Fruit fly (Drosophila melanogaster): ENCODE results near the gene Ude.
A peak's percentile ranks its signal among the peaks of the same experiment; 100 is the strongest.

Gene Ude

DNA sequence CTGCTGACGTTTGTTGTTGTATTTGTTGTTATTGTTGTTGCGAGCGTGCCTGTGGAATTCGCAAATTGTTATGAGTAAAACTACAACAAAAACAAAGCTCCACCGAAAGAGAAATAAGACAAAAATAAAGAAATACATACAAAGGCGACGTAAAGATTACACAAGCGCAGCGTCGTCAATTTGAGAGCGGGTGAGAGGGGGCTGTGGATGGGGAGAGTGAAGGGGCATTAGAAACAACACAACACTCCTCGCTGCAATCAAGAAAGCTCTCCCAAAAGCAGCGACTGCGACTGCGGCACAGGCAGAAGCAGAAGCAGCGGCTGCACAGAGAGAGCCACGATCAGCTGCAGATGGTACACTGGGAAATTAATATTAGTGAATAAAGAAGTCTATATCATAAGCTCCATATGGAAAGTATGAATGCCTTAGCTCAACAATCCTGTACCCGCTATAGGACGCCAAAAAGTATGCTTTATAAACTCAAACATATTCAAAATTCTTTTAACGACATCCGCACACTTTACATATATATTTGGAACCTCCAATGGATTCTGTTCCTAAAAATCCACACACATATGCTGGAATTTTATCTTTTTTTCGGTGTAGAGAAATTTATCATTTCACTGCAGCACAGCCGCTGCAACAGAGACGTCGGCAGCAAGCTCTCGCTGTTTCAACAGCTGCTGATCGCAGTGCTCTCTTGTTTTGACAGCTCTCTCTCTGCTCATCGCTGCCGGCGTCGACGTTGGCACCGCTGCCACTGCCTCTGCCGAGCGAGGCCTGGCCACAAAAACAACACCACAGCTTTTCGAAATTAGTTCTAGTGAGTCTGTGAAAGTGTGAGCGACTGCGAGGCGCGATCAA is 30.7 kb downstream of the Ude start, which contains the start of gene CG13631 (continued):
- TF ChIP-seq CG10654 (GFP tag; optimal IDR thresholded peaks at IDR 0.05) (peak; percentile 93), CG4854 (GFP tag; optimal IDR thresholded peaks at IDR 0.05) (peak; percentile 86), slou (GFP tag; optimal IDR thresholded peaks at IDR 0.05) (peak; percentile 74), ham (GFP tag; IDR thresholded peaks at IDR 0.05) (no peak), CG7745 (tag; optimal IDR thresholded peaks at IDR 0.05) (no peak), btn (GFP tag; optimal IDR thresholded peaks at IDR 0.05) (peak; percentile 94), zfh2 (GFP tag; optimal IDR thresholded peaks at IDR 0.05) (peak; percentile 45), cato (GFP tag; optimal IDR thresholded peaks at IDR 0.05; ENCODE audit: borderline replicate concordance) (peak; percentile 96), H2.0 (GFP tag; IDR thresholded peaks at IDR 0.05) (peak; percentile 77), tll (GFP tag; optimal IDR thresholded peaks at IDR 0.05) (no peak), gt (GFP tag; IDR thresholded peaks at IDR 0.05) (peak; percentile 92), lola (GFP tag; optimal IDR thresholded peaks at IDR 0.05) (peak in 1 of 3 experiments; percentile 96), CG2129 (GFP tag; IDR thresholded peaks at IDR 0.05; ENCODE audit: partially characterized antibody) (no peak), CG17612 (GFP tag; IDR thresholded peaks at IDR 0.05) (peak; percentile 66; the same call in 1 of the 2 replicates), Dip2 (GFP tag; IDR thresholded peaks at IDR 0.05) (0 out of 2 replicates have a peak, but pooled peaks have one; percentile 17), tin (GFP tag; optimal IDR thresholded peaks at IDR 0.05) (peak; percentile 95), nau (GFP tag; optimal IDR thresholded peaks at IDR 0.05) (peak; percentile 93), CG3995 (GFP tag; optimal IDR thresholded peaks at IDR 0.05) (peak; percentile 21), sisA (GFP tag; IDR thresholded peaks at IDR 0.05) (peak; percentile 97), usp (GFP tag; optimal IDR thresholded peaks at IDR 0.05) (no peak), mld (GFP tag; IDR thresholded peaks at IDR 0.05; ENCODE audit: partially characterized antibody) (no peak), Hand (GFP tag; optimal IDR thresholded peaks at IDR 0.05) (peak; percentile 39), slp2 (GFP tag; optimal IDR thresholded peaks at IDR 0.05) (peak; percentile 97), emc (GFP tag; optimal IDR thresholded peaks at IDR 0.05) (peak; percentile 10), unpg (GFP tag; optimal IDR thresholded peaks at IDR 0.05) (peak; percentile 95), CG12219 (GFP tag; optimal IDR thresholded peaks at IDR 0.05) (peak; percentile 92), CG14860 (GFP tag; IDR thresholded peaks at IDR 0.05; ENCODE audit: partially characterized antibody) (no peak), CG8924 (tag; optimal IDR thresholded peaks at IDR 0.05) (peak; percentile 95), dan (GFP tag; IDR thresholded peaks at IDR 0.05) (peak; percentile 56; the same call in 1 of the 2 replicates), CG8478 (optimal IDR thresholded peaks at IDR 0.05) (no peak), Stat92E (GFP tag; optimal IDR thresholded peaks at IDR 0.05) (peak in 1 of 3 experiments; percentile 94), CG6683 (GFP tag; optimal IDR thresholded peaks at IDR 0.05) (peak; percentile 71), CG11085 (GFP tag; IDR thresholded peaks at IDR 0.05) (no peak; the same call in 1 of the 2 replicates), CG42726 (GFP tag; IDR thresholded peaks at IDR 0.05; ENCODE audit: partially characterized antibody) (no peak), CG14667 (GFP tag; IDR thresholded peaks at IDR 0.05) (peak; percentile 87), eve (GFP tag; optimal IDR thresholded peaks at IDR 0.05) (peak in 1 of 2 experiments; percentile 99), ab (GFP tag; optimal IDR thresholded peaks at IDR 0.05) (peak; percentile 87), CG6272 (GFP tag; IDR thresholded peaks at IDR 0.05) (peak; percentile 86), bowl (GFP tag; IDR thresholded peaks at IDR 0.05) (peak; percentile 23; the same call in 1 of the 2 replicates), klu (GFP tag; IDR thresholded peaks at IDR 0.05) (peak; percentile 64; the same call in 1 of the 2 replicates), HLH54F (GFP tag; optimal IDR thresholded peaks at IDR 0.05) (peak; percentile 73), CG34376 (GFP tag; optimal IDR thresholded peaks at IDR 0.05) (peak; percentile 4), HLHmδ (GFP tag; optimal IDR thresholded peaks at IDR 0.05) (no peak), TFAM (GFP tag; optimal IDR thresholded peaks at IDR 0.05) (peak; percentile 72), Dp (GFP tag; optimal IDR thresholded peaks at IDR 0.05) (no peak), esg (GFP tag; conservative IDR thresholded peaks at IDR 0.05) (peak; percentile 93), dpn (GFP tag; optimal IDR thresholded peaks at IDR 0.05) (peak; percentile 93 to 94), Poxn (GFP tag; IDR thresholded peaks at IDR 0.05) (no peak)

Data from whole organism, embryonic.